Worm (Caenorhabditis elegans) whole organism, L3 larva: ENCODE measurements around the gene mvk-1.

ENCODE experiments used
- R02D3.7 ChIP-seq: fragments of 150-350 bp; optimal IDR thresholded peaks from 2 replicates; lab custom pipeline; 2014; ENCODE audit warnings: missing biosample characterization, missing genetic modification characterization
- ZK546.5 ChIP-seq: sonication (generic microtip); optimal IDR thresholded peaks from 2 replicates; lab custom pipeline; 2017; ENCODE audit warnings: missing biosample characterization, missing genetic modification characterization
- aly-2 ChIP-seq: fragments of 150-350 bp; optimal IDR thresholded peaks from 2 replicates; lab custom pipeline; 2014; ENCODE audit warnings: missing biosample characterization, missing genetic modification characterization
- ama-1 ChIP-seq: fragments of 150-350 bp; optimal IDR thresholded peaks from 2 replicates; lab custom pipeline; 2018
- ceh-16 ChIP-seq: sonication (generic microtip); optimal IDR thresholded peaks from 2 replicates; lab custom pipeline; 2017; ENCODE audit warnings: missing biosample characterization, missing genetic modification characterization
- ceh-28 ChIP-seq: fragments of 150-350 bp; optimal IDR thresholded peaks from 2 replicates; lab custom pipeline; 2014; ENCODE audit warnings: missing biosample characterization, missing genetic modification reagents, missing genetic modification characterization
- ceh-82 ChIP-seq: fragments of 150-350 bp; optimal IDR thresholded peaks from 2 replicates; lab custom pipeline; 2014; ENCODE audit warnings: missing biosample characterization, missing genetic modification characterization
- ceh-9 ChIP-seq: sonication (generic microtip); optimal IDR thresholded peaks from 2 replicates; lab custom pipeline; 2018; ENCODE audit warnings: missing biosample characterization, missing genetic modification characterization
- daf-12 ChIP-seq: fragments of 150-350 bp; optimal IDR thresholded peaks from 2 replicates; lab custom pipeline; 2014; ENCODE audit warnings: missing biosample characterization, missing genetic modification reagents, missing genetic modification characterization
- egl-27 ChIP-seq: sonication (generic microtip); optimal IDR thresholded peaks from 4 replicates; lab custom pipeline; 2017; ENCODE audit warnings: missing biosample characterization, missing genetic modification reagents, missing genetic modification characterization
- egl-5 ChIP-seq: fragments of 150-350 bp; optimal IDR thresholded peaks from 2 replicates; lab custom pipeline; 2017; ENCODE audit warnings: missing biosample characterization, missing genetic modification reagents, missing genetic modification characterization, inconsistent platforms
- elt-1 ChIP-seq: fragments of 150-350 bp; optimal IDR thresholded peaks from 2 replicates; lab custom pipeline; 2014; ENCODE audit warnings: missing biosample characterization, missing genetic modification characterization
- elt-2 ChIP-seq: sonication (generic microtip); optimal IDR thresholded peaks from 2 replicates; lab custom pipeline; 2016; ENCODE audit warnings: missing genetic modification reagents, mild to moderate bottlenecking, missing genetic modification characterization, missing compliant biosample characterization
- elt-3 ChIP-seq, 3 experiments: fragments of 150-350 bp in 1 of 3; sonication (generic microtip) in 2 of 3; optimal IDR thresholded peaks; 2 replicates in 2 of 3; 4 replicates in 1 of 3; lab custom pipeline; 2014 to 2017; ENCODE audit warnings: missing biosample characterization in 3 of 3, missing genetic modification characterization in 3 of 3
- eor-1 ChIP-seq, 2 experiments: fragments of 150-350 bp; optimal IDR thresholded peaks; 2 replicates each; lab custom pipeline; 2014 to 2018; ENCODE audit warnings: missing biosample characterization in 2 of 2, missing genetic modification characterization in 2 of 2
- fkh-10 ChIP-seq: sonication (generic microtip); optimal IDR thresholded peaks from 2 replicates; lab custom pipeline; 2017; ENCODE audit warnings: missing biosample characterization, missing genetic modification reagents, missing genetic modification characterization
- fkh-2 ChIP-seq: fragments of 150-350 bp; optimal IDR thresholded peaks from 2 replicates; lab custom pipeline; 2014; ENCODE audit warnings: missing biosample characterization, missing genetic modification reagents, missing genetic modification characterization
- fos-1 ChIP-seq: fragments of 150-350 bp; optimal IDR thresholded peaks from 2 replicates; lab custom pipeline; 2014; ENCODE audit warnings: missing biosample characterization, missing genetic modification characterization
- hmg-11 ChIP-seq: sonication (generic microtip); optimal IDR thresholded peaks from 2 replicates; lab custom pipeline; 2016; ENCODE audit warnings: missing genetic modification characterization, missing compliant biosample characterization
- jun-1 ChIP-seq: fragments of 150-350 bp; optimal IDR thresholded peaks from 2 replicates; lab custom pipeline; 2014; ENCODE audit warnings: missing biosample characterization, missing genetic modification reagents, missing genetic modification characterization
- lin-15B ChIP-seq: fragments of 150-350 bp; optimal IDR thresholded peaks from 2 replicates; lab custom pipeline; 2014; ENCODE audit warnings: missing biosample characterization, missing genetic modification characterization
- lin-39 ChIP-seq: fragments of 150-350 bp; optimal IDR thresholded peaks from 2 replicates; lab custom pipeline; 2018; ENCODE audit warnings: missing biosample characterization, missing genetic modification reagents, missing genetic modification characterization
- lsy-12 ChIP-seq: sonication (generic microtip); optimal IDR thresholded peaks from 2 replicates; lab custom pipeline; 2016; ENCODE audit warnings: mild to moderate bottlenecking, missing genetic modification characterization, missing compliant biosample characterization
- mdl-1 ChIP-seq: fragments of 150-350 bp; optimal IDR thresholded peaks from 2 replicates; lab custom pipeline; 2014; ENCODE audit warnings: missing biosample characterization, missing genetic modification characterization
- mml-1 ChIP-seq: fragments of 150-350 bp; sonication (generic microtip); optimal IDR thresholded peaks from 3 replicates; lab custom pipeline; 2014; ENCODE audit warnings: missing biosample characterization, missing genetic modification characterization
- nfya-1 ChIP-seq: sonication (generic microtip); optimal IDR thresholded peaks from 2 replicates; lab custom pipeline; 2017; ENCODE audit warnings: missing genetic modification characterization, mild to moderate bottlenecking, missing compliant biosample characterization, antibody characterized with exemption, moderate library complexity; ENCODE audit not compliant: insufficient read depth
- nhr-11 ChIP-seq: fragments of 150-350 bp; optimal IDR thresholded peaks from 2 replicates; lab custom pipeline; 2014; ENCODE audit warnings: missing biosample characterization, missing genetic modification characterization
- nhr-12 ChIP-seq: fragments of 150-350 bp; optimal IDR thresholded peaks from 2 replicates; lab custom pipeline; 2014; ENCODE audit warnings: missing biosample characterization, missing genetic modification characterization
- nhr-23 ChIP-seq: fragments of 150-350 bp; optimal IDR thresholded peaks from 2 replicates; lab custom pipeline; 2014; ENCODE audit warnings: missing biosample characterization, missing genetic modification reagents, missing genetic modification characterization
- nhr-237 ChIP-seq: fragments of 150-350 bp; optimal IDR thresholded peaks from 2 replicates; lab custom pipeline; 2014; ENCODE audit warnings: missing biosample characterization, missing genetic modification characterization
- nhr-25 ChIP-seq: sonication (generic microtip); optimal IDR thresholded peaks from 2 replicates; lab custom pipeline; 2017; ENCODE audit warnings: missing biosample characterization, missing genetic modification characterization
- nhr-28 ChIP-seq: fragments of 150-350 bp; optimal IDR thresholded peaks from 2 replicates; lab custom pipeline; 2014; ENCODE audit warnings: missing biosample characterization, missing genetic modification characterization
- nhr-43 ChIP-seq: sonication (generic microtip); optimal IDR thresholded peaks from 2 replicates; lab custom pipeline; 2016; ENCODE audit warnings: mild to moderate bottlenecking, missing genetic modification characterization, missing compliant biosample characterization; ENCODE audit not compliant: poor library complexity, severe bottlenecking
- nhr-67 ChIP-seq: fragments of 150-350 bp; optimal IDR thresholded peaks from 2 replicates; lab custom pipeline; 2014; ENCODE audit warnings: missing biosample characterization, missing genetic modification characterization
- nhr-76 ChIP-seq: fragments of 150-350 bp; sonication (generic microtip); optimal IDR thresholded peaks from 5 replicates; lab custom pipeline; 2014; ENCODE audit warnings: missing biosample characterization, missing genetic modification characterization
- nhr-77 ChIP-seq: fragments of 150-350 bp; optimal IDR thresholded peaks from 2 replicates; lab custom pipeline; 2014; ENCODE audit warnings: missing biosample characterization, missing genetic modification characterization
- pha-4 ChIP-seq: fragments of 150-350 bp; optimal IDR thresholded peaks from 2 replicates; lab custom pipeline; 2014; ENCODE audit warnings: missing biosample characterization, missing genetic modification reagents, missing genetic modification characterization
- pqm-1 ChIP-seq: fragments of 150-350 bp; optimal IDR thresholded peaks from 2 replicates; lab custom pipeline; 2017; ENCODE audit warnings: missing biosample characterization, missing genetic modification characterization, inconsistent platforms
- sea-2 ChIP-seq: fragments of 150-350 bp; sonication (generic microtip); optimal IDR thresholded peaks from 4 replicates; lab custom pipeline; 2014; ENCODE audit warnings: missing biosample characterization, missing genetic modification reagents, missing genetic modification characterization
- skn-1 ChIP-seq: fragments of 150-350 bp; optimal IDR thresholded peaks from 2 replicates; lab custom pipeline; 2014; ENCODE audit warnings: missing biosample characterization, missing genetic modification characterization
- snpc-4 ChIP-seq: fragments of 150-350 bp; optimal IDR thresholded peaks from 2 replicates; lab custom pipeline; 2014; ENCODE audit warnings: missing biosample characterization, missing genetic modification characterization
- tbx-2 ChIP-seq: sonication (generic microtip); optimal IDR thresholded peaks from 2 replicates; lab custom pipeline; 2016; ENCODE audit warnings: mild to moderate bottlenecking, missing genetic modification characterization, missing compliant biosample characterization
- unc-39 ChIP-seq: sonication (generic microtip); optimal IDR thresholded peaks from 4 replicates; lab custom pipeline; 2017; ENCODE audit warnings: missing biosample characterization, missing genetic modification characterization
- unc-62 ChIP-seq: fragments of 150-350 bp; sonication (generic microtip); optimal IDR thresholded peaks from 4 replicates; lab custom pipeline; 2014; ENCODE audit warnings: missing biosample characterization, missing genetic modification reagents, missing genetic modification characterization
- zag-1 ChIP-seq: fragments of 150-350 bp; optimal IDR thresholded peaks from 2 replicates; lab custom pipeline; 2014; ENCODE audit warnings: missing biosample characterization, missing genetic modification characterization
- ztf-11 ChIP-seq: fragments of 150-350 bp; optimal IDR thresholded peaks from 2 replicates; lab custom pipeline; 2014; ENCODE audit warnings: missing biosample characterization, missing genetic modification characterization
- ztf-4 ChIP-seq: fragments of 150-350 bp; optimal IDR thresholded peaks from 2 replicates; lab custom pipeline; 2014; ENCODE audit warnings: missing biosample characterization, missing genetic modification characterization

Gene mvk-1

ce11 chrIII:6158642-6159475 lies 22.8 kb upstream of the mvk-1 start, which contains the start of gene nfm-1:
TSS of gene nfm-1 (plus strand) at chrIII:6159453.
- TF ChIP-seq mml-1 (tag; lab: Kevin White, UChicago) (no peak), nfya-1 (tag; lab: Kevin White, UChicago) (peak; percentile 68), elt-2 (tag; lab: Kevin White, UChicago) (peak; percentile 94), nhr-67 (tag; lab: Kevin White, UChicago) (no peak), nhr-43 (tag; lab: Kevin White, UChicago) (peak; percentile 55), ceh-9 (tag; lab: Kevin White, UChicago) (no peak), unc-62 (no peak), snpc-4 (tag; lab: Kevin White, UChicago) (peak; percentile 27), hmg-11 (tag; lab: Kevin White, UChicago) (peak; percentile 68), nhr-25 (peak; percentile 48), lin-39 (tag; lab: Kevin White, UChicago) (no peak), skn-1 (tag; lab: Kevin White, UChicago) (peak; percentile 47), lin-15B (tag; lab: Kevin White, UChicago) (peak; percentile 48), fos-1 (tag; lab: Kevin White, UChicago) (no peak), egl-27 (tag; lab: Kevin White, UChicago) (peak; percentile 64), ama-1 (lab: Kevin White, UChicago) (no peak), ceh-28 (tag; lab: Kevin White, UChicago) (peak; percentile 42), pqm-1 (peak; percentile 60), pha-4 (tag; lab: Kevin White, UChicago) (peak; percentile 54), ceh-16 (tag; lab: Kevin White, UChicago) (no peak), ztf-4 (tag; lab: Kevin White, UChicago) (no peak), lsy-12 (tag; lab: Kevin White, UChicago) (peak; percentile 55), ZK546.5 (no peak), nhr-12 (tag; lab: Kevin White, UChicago) (no peak), fkh-2 (tag; lab: Kevin White, UChicago) (no peak), daf-12 (no peak), ceh-82 (tag; lab: Kevin White, UChicago) (no peak), mdl-1 (no peak), elt-1 (no peak), eor-1 (tag; optimal IDR thresholded peaks at IDR 0.05; lab: Kevin White, UChicago) (no peak), aly-2 (tag; lab: Kevin White, UChicago) (peak; percentile 22), tbx-2 (tag; lab: Kevin White, UChicago) (peak; percentile 20), nhr-77 (tag; lab: Kevin White, UChicago) (no peak), nhr-11 (tag; lab: Kevin White, UChicago) (no peak), fkh-10 (GFP tag; lab: Kevin White, UChicago) (peak; percentile 47), jun-1 (tag; lab: Kevin White, UChicago) (peak; percentile 78), unc-39 (tag; lab: Kevin White, UChicago) (no peak), sea-2 (GFP tag; lab: Kevin White, UChicago) (no peak), nhr-76 (tag; lab: Kevin White, UChicago) (no peak), elt-3 (tag; optimal IDR thresholded peaks at IDR 0.05; lab: Kevin White, UChicago) (peak in 1 of 3 experiments; percentile 44), nhr-28 (tag; lab: Kevin White, UChicago) (no peak), nhr-237 (tag; lab: Kevin White, UChicago) (no peak), R02D3.7 (tag; lab: Kevin White, UChicago) (peak; percentile 5), ztf-11 (no peak), egl-5 (tag; lab: Kevin White, UChicago) (peak; percentile 38), nhr-23 (tag; lab: Kevin White, UChicago) (peak; percentile 63), zag-1 (tag; lab: Kevin White, UChicago) (no peak)
